Worm (Caenorhabditis elegans): ENCODE data around the gene C25D7.9.

- TF ChIP-seq egl-27 (tag; optimal IDR thresholded peaks at IDR 0.05), result no peak
- TF ChIP-seq nhr-25 (tag; optimal IDR thresholded peaks at IDR 0.05), result no peak
- TF ChIP-seq ztf-11 (tag; optimal IDR thresholded peaks at IDR 0.05), result no peak
- no peak for TF ChIP-seq nhr-67 (tag; optimal IDR thresholded peaks at IDR 0.05)
- TF ChIP-seq zag-1 (tag; optimal IDR thresholded peaks at IDR 0.05), result no peak
Observed at ce11 chrV:15092666-15093065, 27.7 kb downstream of the C25D7.9 start, which contains the start of gene txt-12.

Data from whole organism, L3 larva.